Worm (Caenorhabditis elegans) whole organism, L1 larva: Measurements from ENCODE around the gene cex-2.

Experiments
- C16A3.4 ChIP-seq: fragments of 150-350 bp; optimal IDR thresholded peaks from 2 replicates; lab custom pipeline; 2014; ENCODE audit warnings: missing biosample characterization, missing genetic modification characterization
- C34B4.2 ChIP-seq: sonication (generic microtip); optimal IDR thresholded peaks from 2 replicates; lab custom pipeline; 2017; ENCODE audit warnings: mild to moderate bottlenecking, missing genetic modification characterization, missing compliant biosample characterization
- aha-1 ChIP-seq: fragments of 150-350 bp; optimal IDR thresholded peaks from 2 replicates; lab custom pipeline; 2014; ENCODE audit warnings: missing biosample characterization, missing genetic modification characterization
- aly-2 ChIP-seq: fragments of 150-350 bp; optimal IDR thresholded peaks from 2 replicates; lab custom pipeline; 2014; ENCODE audit warnings: missing biosample characterization, missing genetic modification characterization
- blmp-1 ChIP-seq: fragments of 150-350 bp; optimal IDR thresholded peaks from 2 replicates; lab custom pipeline; 2014; ENCODE audit warnings: missing biosample characterization, missing genetic modification characterization
- ceh-88 ChIP-seq: fragments of 200-800 bp; sonication (Bioruptor generic); IDR thresholded peaks from 2 replicates; pipeline ENCODE4 v1.3.6; 2022; ENCODE audit warnings: missing genetic modification characterization, missing compliant biosample characterization
- ceh-90 ChIP-seq: sonication (generic microtip); optimal IDR thresholded peaks from 2 replicates; lab custom pipeline; 2016; ENCODE audit warnings: missing genetic modification characterization, missing compliant biosample characterization
- ces-1 ChIP-seq: fragments of 150-350 bp; optimal IDR thresholded peaks from 2 replicates; lab custom pipeline; 2014; ENCODE audit warnings: missing biosample characterization, missing genetic modification reagents, missing genetic modification characterization
- dpl-1 ChIP-seq, 3 experiments: fragments of 150-350 bp in 2 of 3; sonication (generic microtip) in 1 of 3; optimal IDR thresholded peaks; 2 replicates each; lab custom pipeline; 2014 to 2017; ENCODE audit warnings: missing biosample characterization in 3 of 3, missing genetic modification characterization in 3 of 3, missing genetic modification reagents in 3 of 3
- dsc-1 ChIP-seq: sonication (generic microtip); optimal IDR thresholded peaks from 2 replicates; lab custom pipeline; 2016; ENCODE audit warnings: mild to moderate bottlenecking, missing genetic modification characterization, missing compliant biosample characterization
- efl-3 ChIP-seq: fragments of 200-800 bp; sonication (Bioruptor generic); optimal IDR thresholded peaks from 2 replicates; lab custom pipeline; 2018; ENCODE audit warnings: mild to moderate bottlenecking, missing genetic modification characterization, missing compliant biosample characterization
- elt-3 ChIP-seq, 6 experiments: fragments of 150-350 bp in 1 of 6; sonication (generic microtip); optimal IDR thresholded peaks; 2 replicates each; lab custom pipeline; 2017 to 2018; ENCODE audit warnings: missing biosample characterization in 6 of 6, missing genetic modification characterization in 6 of 6, inconsistent platforms in 1 of 6
- ets-5 ChIP-seq: fragments of 200-800 bp; sonication (Bioruptor generic); IDR thresholded peaks from 2 replicates; pipeline ENCODE4 v1.3.6; 2022; ENCODE audit warnings: missing genetic modification characterization, missing compliant biosample characterization
- fkh-10 ChIP-seq: sonication (generic microtip); optimal IDR thresholded peaks from 2 replicates; lab custom pipeline; 2017; ENCODE audit warnings: missing biosample characterization, missing genetic modification reagents, missing genetic modification characterization
- fkh-4 ChIP-seq: sonication (generic microtip); optimal IDR thresholded peaks from 2 replicates; lab custom pipeline; 2016; ENCODE audit warnings: missing compliant biosample characterization, missing genetic modification characterization, borderline replicate concordance
- fkh-8 ChIP-seq: sonication (generic microtip); optimal IDR thresholded peaks from 2 replicates; lab custom pipeline; 2016; ENCODE audit warnings: mild to moderate bottlenecking, missing genetic modification characterization, missing compliant biosample characterization
- grh-1 ChIP-seq: fragments of 200-800 bp; sonication (Bioruptor generic); IDR thresholded peaks from 2 replicates; pipeline ENCODE4 v1.3.6; 2022; ENCODE audit warnings: missing genetic modification reagents, missing genetic modification characterization, missing compliant biosample characterization
- hlh-17 ChIP-seq: fragments of 200-800 bp; sonication (Bioruptor generic); optimal IDR thresholded peaks from 2 replicates; lab custom pipeline; 2018; ENCODE audit warnings: missing genetic modification characterization, mild to moderate bottlenecking, missing compliant biosample characterization, moderate library complexity, borderline replicate concordance
- isw-1 ChIP-seq: fragments of 200-800 bp; sonication (Bioruptor generic); IDR thresholded peaks from 2 replicates; pipeline ENCODE4 v1.3.6; 2022; ENCODE audit warnings: missing genetic modification characterization, missing compliant biosample characterization
- jun-1 ChIP-seq: fragments of 150-350 bp; optimal IDR thresholded peaks from 2 replicates; lab custom pipeline; 2014; ENCODE audit warnings: missing biosample characterization, missing genetic modification reagents, missing genetic modification characterization
- mef-2 ChIP-seq: fragments of 150-350 bp; optimal IDR thresholded peaks from 2 replicates; lab custom pipeline; 2014; ENCODE audit warnings: missing biosample characterization, missing genetic modification characterization
- mep-1 ChIP-seq: fragments of 150-350 bp; optimal IDR thresholded peaks from 2 replicates; lab custom pipeline; 2014; ENCODE audit warnings: missing biosample characterization, missing genetic modification characterization
- nhr-12 ChIP-seq: sonication (generic microtip); optimal IDR thresholded peaks from 2 replicates; lab custom pipeline; 2017; ENCODE audit warnings: missing biosample characterization, missing genetic modification characterization
- nhr-20 ChIP-seq: sonication (generic microtip); optimal IDR thresholded peaks from 2 replicates; lab custom pipeline; 2016; ENCODE audit warnings: mild to moderate bottlenecking, missing genetic modification characterization, missing compliant biosample characterization
- nhr-47 ChIP-seq: sonication (generic microtip); optimal IDR thresholded peaks from 2 replicates; lab custom pipeline; 2016; ENCODE audit warnings: mild to moderate bottlenecking, missing genetic modification characterization, moderate library complexity, missing compliant biosample characterization
- nhr-85 ChIP-seq: sonication (generic microtip); peaks from one replicate; lab custom pipeline; 2016; ENCODE audit warnings: missing genetic modification characterization, inconsistent platforms, missing compliant biosample characterization
- pag-3 ChIP-seq: sonication (generic microtip); optimal IDR thresholded peaks from 2 replicates; lab custom pipeline; 2017; ENCODE audit warnings: missing genetic modification characterization, mild to moderate bottlenecking, missing compliant biosample characterization, antibody characterized with exemption, borderline replicate concordance; ENCODE audit not compliant: insufficient read depth
- pax-3 ChIP-seq: fragments of 200-800 bp; sonication (Bioruptor generic); optimal IDR thresholded peaks from 2 replicates; lab custom pipeline; 2018; ENCODE audit warnings: mild to moderate bottlenecking, missing genetic modification characterization, moderate library complexity, missing compliant biosample characterization
- pqm-1 ChIP-seq: sonication (generic microtip); optimal IDR thresholded peaks from 3 replicates; lab custom pipeline; 2017; ENCODE audit warnings: missing biosample characterization, missing genetic modification characterization
- rnt-1 ChIP-seq: sonication (generic microtip); optimal IDR thresholded peaks from 2 replicates; lab custom pipeline; 2016; ENCODE audit warnings: mild to moderate bottlenecking, missing genetic modification characterization, moderate library complexity, missing compliant biosample characterization
- skn-1 ChIP-seq: fragments of 150-350 bp; optimal IDR thresholded peaks from 2 replicates; lab custom pipeline; 2014; ENCODE audit warnings: missing biosample characterization, missing genetic modification characterization
- sox-4 ChIP-seq: sonication (generic microtip); optimal IDR thresholded peaks from 2 replicates; lab custom pipeline; 2016; ENCODE audit warnings: missing genetic modification characterization, missing compliant biosample characterization
- sup-37 ChIP-seq: fragments of 200-800 bp; sonication (Bioruptor generic); optimal IDR thresholded peaks from 2 replicates; lab custom pipeline; 2018; ENCODE audit warnings: mild to moderate bottlenecking, missing genetic modification characterization, missing compliant biosample characterization
- tbx-2 ChIP-seq: sonication (generic microtip); optimal IDR thresholded peaks from 2 replicates; lab custom pipeline; 2016; ENCODE audit warnings: missing genetic modification characterization, missing compliant biosample characterization
- unc-62 ChIP-seq: fragments of 150-350 bp; optimal IDR thresholded peaks from 2 replicates; lab custom pipeline; 2014; ENCODE audit warnings: missing biosample characterization, missing genetic modification reagents, missing genetic modification characterization
- unc-98 ChIP-seq: fragments of 200-800 bp; sonication (Bioruptor generic); IDR thresholded peaks from 2 replicates; pipeline ENCODE4 v1.3.6; 2022; ENCODE audit warnings: missing genetic modification characterization, missing compliant biosample characterization
- zag-1 ChIP-seq: fragments of 150-350 bp; optimal IDR thresholded peaks from 2 replicates; lab custom pipeline; 2014; ENCODE audit warnings: missing biosample characterization, missing genetic modification characterization
- ztf-11 ChIP-seq, 2 experiments: sonication (generic microtip); optimal IDR thresholded peaks; 2 replicates each; lab custom pipeline; 2016 to 2017; ENCODE audit warnings: missing genetic modification characterization in 2 of 2, missing biosample characterization in 1 of 2, missing compliant biosample characterization in 1 of 2

The cex-2 gene

DNA sequence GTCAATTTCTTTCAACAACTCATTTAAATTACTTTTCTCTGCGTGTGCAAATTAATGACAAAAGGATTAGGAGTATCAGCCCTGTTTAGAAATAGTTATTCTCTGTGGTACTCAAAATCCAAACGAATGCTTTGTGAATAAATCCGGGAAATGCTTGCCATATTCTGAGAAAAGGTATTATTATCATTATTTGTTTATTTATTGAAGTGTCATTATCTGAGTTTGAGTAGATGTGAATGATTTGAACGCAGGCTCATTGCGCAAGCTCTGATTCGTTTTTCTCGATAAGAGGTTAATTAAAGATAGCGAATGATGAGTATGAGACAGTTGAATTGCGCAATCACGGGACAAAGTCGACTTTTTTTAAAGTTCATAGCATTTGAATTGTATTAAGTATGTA is 7.3 kb downstream of the cex-2 start:
- peak; percentile 83 for TF ChIP-seq dsc-1 (tag; lab: Kevin White, UChicago)
- TF ChIP-seq pax-3 (tag; lab: Kevin White, UChicago) = peak; percentile 41
- TF ChIP-seq ceh-90 (tag; lab: Kevin White, UChicago) = no peak

DNA sequence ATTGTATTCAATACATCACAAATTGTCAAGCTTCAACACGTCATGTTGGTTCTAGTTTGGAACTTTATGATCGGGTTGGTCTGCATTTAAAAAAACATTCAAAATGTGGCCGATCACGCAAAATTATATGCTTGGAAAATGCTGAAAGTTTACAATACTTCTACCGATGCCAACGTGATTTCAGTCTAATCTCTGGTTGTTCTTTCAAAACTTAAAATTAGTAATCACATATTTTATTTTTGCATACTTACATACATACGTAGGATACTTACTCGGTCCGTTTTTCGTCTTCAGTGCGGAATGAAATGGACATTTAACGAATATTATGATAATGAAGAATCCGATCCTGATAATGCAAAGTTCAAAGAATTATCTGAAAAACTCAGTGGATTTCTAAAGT is 10.1 kb downstream of the cex-2 start, which contains the start of gene srw-62:
Gene srw-62, plus strand, starts transcription at position 301 of the 400 bp plus-strand sequence.
- TF ChIP-seq pqm-1 (tag; lab: Kevin White, UChicago) = no peak
- TF ChIP-seq elt-3 (tag; optimal IDR thresholded peaks at IDR 0.05; lab: Kevin White, UChicago) = no peak
- no peak for TF ChIP-seq ceh-88 (GFP tag; lab: Robert Waterston, UW)
- no peak for TF ChIP-seq zag-1 (tag; lab: Kevin White, UChicago)
- TF ChIP-seq pag-3 (tag; lab: Kevin White, UChicago) = no peak
- TF ChIP-seq jun-1 = no peak
- no peak for TF ChIP-seq unc-98
- no peak for TF ChIP-seq fkh-10 (GFP tag; lab: Kevin White, UChicago)
- TF ChIP-seq mep-1 = no peak
- TF ChIP-seq ets-5 (GFP tag; lab: Robert Waterston, UW) = no peak
- no peak for TF ChIP-seq nhr-12 (tag; lab: Kevin White, UChicago)
- no peak for TF ChIP-seq nhr-20 (tag; lab: Kevin White, UChicago)

DNA sequence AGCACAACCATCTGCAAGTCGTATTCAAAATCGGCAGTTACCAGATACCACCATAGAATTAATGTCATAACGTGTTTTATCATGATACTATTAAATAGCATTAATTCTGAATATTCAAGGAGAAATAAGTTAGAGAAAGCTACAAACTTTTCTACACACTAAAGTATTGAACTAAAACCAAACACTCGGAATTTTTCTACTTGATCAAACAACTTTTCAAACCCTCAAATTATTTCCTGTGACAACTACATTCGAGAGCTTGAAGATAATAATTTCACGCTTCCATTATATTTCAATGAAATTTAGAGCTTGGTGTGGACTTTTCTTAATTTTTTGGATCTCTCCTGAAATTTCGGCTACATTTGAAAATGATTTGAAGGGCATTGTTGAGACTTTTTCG is 12.8 kb downstream of the cex-2 start, which contains the start of gene irld-47:
Gene irld-47, minus strand, starts transcription at position 101 of the 400 bp plus-strand sequence.
- TF ChIP-seq ces-1 (GFP tag; lab: Kevin White, UChicago) = no peak
- TF ChIP-seq mef-2 (tag; lab: Kevin White, UChicago) = no peak
- TF ChIP-seq ztf-11 (tag; optimal IDR thresholded peaks at IDR 0.05; lab: Kevin White, UChicago) = no peak
- TF ChIP-seq unc-98 = no peak
- TF ChIP-seq sup-37 (GFP tag; lab: Kevin White, UChicago) = no peak
- no peak for TF ChIP-seq ets-5 (GFP tag; lab: Robert Waterston, UW)
- no peak for TF ChIP-seq sox-4 (tag; lab: Kevin White, UChicago)
- TF ChIP-seq C16A3.4 (tag; lab: Kevin White, UChicago) = no peak
- no peak for TF ChIP-seq pag-3 (tag; lab: Kevin White, UChicago)
- TF ChIP-seq isw-1 (GFP tag; lab: Robert Waterston, UW) = no peak
- no peak for TF ChIP-seq ceh-90 (tag; lab: Kevin White, UChicago)
- no peak for TF ChIP-seq unc-62
- no peak for TF ChIP-seq rnt-1 (tag; lab: Kevin White, UChicago)
- TF ChIP-seq zag-1 (tag; lab: Kevin White, UChicago) = no peak
- TF ChIP-seq grh-1 = no peak
- no peak for TF ChIP-seq efl-3
- TF ChIP-seq fkh-4 = no peak

DNA sequence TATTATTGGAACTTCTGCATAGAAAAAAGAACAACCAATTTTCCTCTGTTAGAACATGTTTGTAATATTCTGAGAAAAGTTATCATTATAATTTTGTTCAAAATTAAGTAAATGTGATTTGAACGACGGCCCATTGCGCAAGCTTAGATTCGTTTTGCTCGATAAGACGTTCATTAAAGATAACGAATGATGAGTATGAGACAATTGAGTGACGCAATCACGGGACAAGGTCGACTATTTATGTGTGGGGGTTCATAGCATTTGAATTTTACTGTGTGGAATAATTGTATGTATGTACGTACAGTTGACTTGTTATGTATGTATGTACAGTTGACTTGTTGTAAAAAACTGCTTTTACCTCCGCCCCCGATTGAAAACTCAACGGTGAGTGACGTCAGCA is 15.9 kb downstream of the cex-2 start:
- no peak for TF ChIP-seq ceh-90 (tag; lab: Kevin White, UChicago)
- no peak for TF ChIP-seq nhr-47
- TF ChIP-seq C34B4.2 (tag; lab: Kevin White, UChicago) = no peak
- no peak for TF ChIP-seq nhr-85
- TF ChIP-seq sup-37 (GFP tag; lab: Kevin White, UChicago) = no peak
- no peak for TF ChIP-seq blmp-1 (tag; lab: Kevin White, UChicago)
- no peak for TF ChIP-seq pax-3 (tag; lab: Kevin White, UChicago)
- TF ChIP-seq pqm-1 (tag; lab: Kevin White, UChicago) = no peak

DNA sequence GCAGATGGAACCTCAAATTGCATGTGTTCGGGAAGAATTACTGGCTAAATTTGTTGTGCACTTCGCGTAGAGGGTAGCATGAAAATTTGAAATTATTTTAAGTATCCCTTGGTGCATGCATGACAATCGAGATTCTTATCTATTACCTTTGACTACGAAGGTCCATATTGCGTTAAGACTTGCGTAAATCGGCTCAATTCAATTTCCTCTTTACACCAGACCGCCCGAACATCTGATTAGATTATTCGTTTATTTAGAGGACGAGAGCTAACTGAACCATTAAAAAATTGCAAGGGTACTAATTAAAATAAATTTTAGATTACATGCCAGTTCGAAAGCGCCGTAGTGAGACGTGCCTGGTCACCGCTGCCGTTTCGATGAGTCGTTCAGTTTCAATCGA is 17.6 kb downstream of the cex-2 start:
- TF ChIP-seq aha-1 (tag; lab: Kevin White, UChicago) (no peak), sox-4 (tag; lab: Kevin White, UChicago) (no peak), mep-1 (no peak), tbx-2 (tag; lab: Kevin White, UChicago) (no peak), fkh-8 (tag; lab: Kevin White, UChicago) (no peak), skn-1 (tag; lab: Kevin White, UChicago) (no peak), nhr-20 (tag; lab: Kevin White, UChicago) (no peak), aly-2 (tag; lab: Kevin White, UChicago) (no peak), dpl-1 (GFP tag; optimal IDR thresholded peaks at IDR 0.05; lab: Kevin White, UChicago) (no peak), hlh-17 (GFP tag; lab: Kevin White, UChicago) (no peak)
